1 fruit fly cellular context compared by ENCODE assay signal in the genomic region with DNA sequence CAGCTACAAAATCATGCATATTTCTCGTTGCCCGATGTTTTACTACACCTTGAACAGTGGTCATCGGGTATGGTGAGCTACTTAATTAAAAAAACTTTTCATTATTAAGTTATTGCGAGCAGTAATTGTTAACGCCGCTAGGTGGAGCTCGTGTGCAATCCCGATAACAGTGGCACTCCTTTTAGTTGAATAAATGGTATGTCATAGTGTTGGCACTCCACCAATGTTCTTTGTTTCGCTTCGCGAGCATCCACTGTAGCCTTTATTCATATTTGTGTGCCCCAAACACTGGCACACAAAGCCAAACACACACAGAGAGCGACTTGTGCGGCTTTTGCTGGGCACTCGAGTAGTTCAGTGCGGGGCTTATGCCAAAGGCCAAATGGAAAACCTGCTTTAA.
A peak's percentile ranks its signal among the peaks of the same experiment; 100 is the strongest.
TF ChIP-seq lines count a peak whose summit lies in the region.

No protein-coding gene starts in this region.

TF ChIP-seq in whole organism, embryonic, 481 proteins besides CTCF, POLR2A, EP300 and RAD21 (continued from another document and continues in another):
- peak; percentile 93 for TF ChIP-seq lilli (GFP tag; optimal IDR thresholded peaks at IDR 0.05; lab: Kevin White, UChicago)
- TF ChIP-seq CG11456 (GFP tag; IDR thresholded peaks at IDR 0.05; lab: Robert Waterston, UW) = peak; percentile 96
- TF ChIP-seq HLH4C (GFP tag; IDR thresholded peaks at IDR 0.05; lab: Robert Waterston, UW; ENCODE audit: partially characterized antibody) = no peak
- TF ChIP-seq CG3726 (GFP tag; IDR thresholded peaks at IDR 0.05; lab: Robert Waterston, UW) = peak; percentile 89
- TF ChIP-seq sim (GFP tag; IDR thresholded peaks at IDR 0.05; lab: Robert Waterston, UW) = peak; percentile 87
- peak; percentile 95 for TF ChIP-seq otp (GFP tag; IDR thresholded peaks at IDR 0.05; lab: Robert Waterston, UW)
- peak; percentile 85 for TF ChIP-seq C15 (GFP tag; IDR thresholded peaks at IDR 0.05; lab: Robert Waterston, UW)
- peak; percentile 74 for TF ChIP-seq Adf1 (GFP tag; IDR thresholded peaks at IDR 0.05; lab: Robert Waterston, UW)
- peak; percentile 89 for TF ChIP-seq caup (GFP tag; optimal IDR thresholded peaks at IDR 0.05; lab: Kevin White, UChicago; ENCODE audit: severe bottlenecking)
- no peak for TF ChIP-seq tll (GFP tag; optimal IDR thresholded peaks at IDR 0.05; lab: Kevin White, UChicago)
- peak; percentile 86; the same call in 2 of the 3 replicates for TF ChIP-seq gce (GFP tag; IDR thresholded peaks at IDR 0.05; lab: Robert Waterston, UW)
- peak; percentile 84 for TF ChIP-seq en (GFP tag; optimal IDR thresholded peaks at IDR 0.05; lab: Kevin White, UChicago)
- TF ChIP-seq CG17328 (GFP tag; IDR thresholded peaks at IDR 0.05; lab: Robert Waterston, UW) = peak; percentile 95
- no peak for TF ChIP-seq Hr39 (optimal IDR thresholded peaks at IDR 0.05; lab: Kevin White, UChicago)
- TF ChIP-seq CG13287 (GFP tag; IDR thresholded peaks at IDR 0.05; lab: Robert Waterston, UW; ENCODE audit: partially characterized antibody) = no peak
- peak; percentile 96 for TF ChIP-seq CG3847 (GFP tag; IDR thresholded peaks at IDR 0.05; lab: Robert Waterston, UW)
- peak; percentile 83 for TF ChIP-seq CG12155 (GFP tag; optimal IDR thresholded peaks at IDR 0.05; lab: Kevin White, UChicago)
- peak; percentile 92 for TF ChIP-seq sob (GFP tag; IDR thresholded peaks at IDR 0.05; lab: Robert Waterston, UW)
- peak; percentile 79 for TF ChIP-seq CG1529 (GFP tag; optimal IDR thresholded peaks at IDR 0.05; lab: Kevin White, UChicago)
- TF ChIP-seq chinmo (GFP tag; IDR thresholded peaks at IDR 0.05; lab: Robert Waterston, UW; ENCODE audit: partially characterized antibody) = no peak
- TF ChIP-seq CG1792 (GFP tag; optimal IDR thresholded peaks at IDR 0.05; lab: Kevin White, UChicago) = peak; percentile 81
- peak; percentile 81 for TF ChIP-seq pum (GFP tag; optimal IDR thresholded peaks at IDR 0.05; lab: Kevin White, UChicago)
- TF ChIP-seq bbx (GFP tag; IDR thresholded peaks at IDR 0.05; lab: Robert Waterston, UW; ENCODE audit: partially characterized antibody) = no peak
- TF ChIP-seq CG8478 (optimal IDR thresholded peaks at IDR 0.05; lab: Kevin White, UChicago) = no peak
- peak; percentile 82 for TF ChIP-seq Doc2 (GFP tag; IDR thresholded peaks at IDR 0.05; lab: Robert Waterston, UW)
- peak; percentile 70 for TF ChIP-seq Side (GFP tag; optimal IDR thresholded peaks at IDR 0.05; lab: Kevin White, UChicago)
- peak; percentile 89 for TF ChIP-seq HmgZ (tag; optimal IDR thresholded peaks at IDR 0.05; lab: Kevin White, UChicago)
- peak; percentile 91 for TF ChIP-seq PHDP (tag; optimal IDR thresholded peaks at IDR 0.05; lab: Kevin White, UChicago)
- TF ChIP-seq CG15696 (tag; optimal IDR thresholded peaks at IDR 0.05; lab: Kevin White, UChicago) = peak; percentile 54
- no peak for TF ChIP-seq pita (GFP tag; optimal IDR thresholded peaks at IDR 0.05; lab: Kevin White, UChicago)
- peak; percentile 56 for TF ChIP-seq cg (GFP tag; optimal IDR thresholded peaks at IDR 0.05; lab: Kevin White, UChicago)
- TF ChIP-seq Ptx1 (GFP tag; IDR thresholded peaks at IDR 0.05; lab: Robert Waterston, UW) = peak; percentile 93
- TF ChIP-seq org-1 (GFP tag; optimal IDR thresholded peaks at IDR 0.05; lab: Kevin White, UChicago) = peak; percentile 89
- TF ChIP-seq HmgD (GFP tag; optimal IDR thresholded peaks at IDR 0.05; lab: Kevin White, UChicago) = peak; percentile 73
- peak; percentile 87 for TF ChIP-seq pho (GFP tag; optimal IDR thresholded peaks at IDR 0.05; lab: Kevin White, UChicago)
- TF ChIP-seq CG13894 (tag; optimal IDR thresholded peaks at IDR 0.05; lab: Kevin White, UChicago) = peak; percentile 66
- peak; percentile 31; the same call in 1 of the 2 replicates for TF ChIP-seq dan (GFP tag; IDR thresholded peaks at IDR 0.05; lab: Robert Waterston, UW)
- TF ChIP-seq CG17385 (GFP tag; optimal IDR thresholded peaks at IDR 0.05; lab: Kevin White, UChicago) = peak; percentile 83
- TF ChIP-seq nmo (GFP tag; optimal IDR thresholded peaks at IDR 0.05; lab: Kevin White, UChicago) = peak; percentile 89
- peak; percentile 86 for TF ChIP-seq CG4820 (GFP tag; optimal IDR thresholded peaks at IDR 0.05; lab: Kevin White, UChicago)
- peak; percentile 90 for TF ChIP-seq CG8944 (GFP tag; optimal IDR thresholded peaks at IDR 0.05; lab: Kevin White, UChicago)
- TF ChIP-seq ato (GFP tag; IDR thresholded peaks at IDR 0.05; lab: Robert Waterston, UW; ENCODE audit: partially characterized antibody) = no peak
- TF ChIP-seq CG13123 (GFP tag; optimal IDR thresholded peaks at IDR 0.05; lab: Kevin White, UChicago) = peak; percentile 61
- peak; percentile 95 for TF ChIP-seq Atf6 (GFP tag; IDR thresholded peaks at IDR 0.05; lab: Robert Waterston, UW)
- peak in 1 of 2 experiments; percentile 17 for TF ChIP-seq insv (GFP tag; optimal IDR thresholded peaks at IDR 0.05; lab: Kevin White, UChicago)
- TF ChIP-seq tup (GFP tag; optimal IDR thresholded peaks at IDR 0.05; lab: Kevin White, UChicago) = peak; percentile 74
- peak; percentile 81 for TF ChIP-seq sd (tag; optimal IDR thresholded peaks at IDR 0.05; lab: Kevin White, UChicago)
- peak; percentile 67 for TF ChIP-seq CG30431 (GFP tag; optimal IDR thresholded peaks at IDR 0.05; lab: Kevin White, UChicago)
- TF ChIP-seq MTF-1 (GFP tag; optimal IDR thresholded peaks at IDR 0.05; lab: Kevin White, UChicago; ENCODE audit: borderline replicate concordance) = peak; percentile 66
- no peak for TF ChIP-seq CG42726 (GFP tag; IDR thresholded peaks at IDR 0.05; lab: Robert Waterston, UW; ENCODE audit: partially characterized antibody)
- TF ChIP-seq CG2120 (GFP tag; optimal IDR thresholded peaks at IDR 0.05; lab: Kevin White, UChicago) = peak; percentile 93
- peak; percentile 80 for TF ChIP-seq CG6254 (GFP tag; optimal IDR thresholded peaks at IDR 0.05; lab: Kevin White, UChicago)
- TF ChIP-seq Kr (GFP tag; optimal IDR thresholded peaks at IDR 0.05; lab: Kevin White, UChicago) = no peak
- TF ChIP-seq ftz-f1 (GFP tag; optimal IDR thresholded peaks at IDR 0.05; lab: Kevin White, UChicago) = peak; percentile 71
- TF ChIP-seq eve (GFP tag; optimal IDR thresholded peaks at IDR 0.05; lab: Kevin White, UChicago) = peak in 1 of 2 experiments; percentile 95
- peak; percentile 26 for TF ChIP-seq B-H2 (GFP tag; optimal IDR thresholded peaks at IDR 0.05; lab: Kevin White, UChicago)
- TF ChIP-seq jing (GFP tag; optimal IDR thresholded peaks at IDR 0.05; lab: Kevin White, UChicago) = peak; percentile 65
- TF ChIP-seq Fer3 (tag; optimal IDR thresholded peaks at IDR 0.05; lab: Kevin White, UChicago) = peak; percentile 89
- TF ChIP-seq so (GFP tag; IDR thresholded peaks at IDR 0.05; lab: Robert Waterston, UW) = peak; percentile 97
- peak; percentile 7 for TF ChIP-seq YL-1 (GFP tag; optimal IDR thresholded peaks at IDR 0.05; lab: Kevin White, UChicago)
- peak; percentile 87 for TF ChIP-seq CG10209 (GFP tag; optimal IDR thresholded peaks at IDR 0.05; lab: Kevin White, UChicago)
- peak; percentile 80 for TF ChIP-seq fd64A (GFP tag; optimal IDR thresholded peaks at IDR 0.05; lab: Kevin White, UChicago)
- TF ChIP-seq CG5953 (GFP tag; IDR thresholded peaks at IDR 0.05; lab: Robert Waterston, UW) = peak; percentile 95
- peak; percentile 89 for TF ChIP-seq gro (GFP tag; optimal IDR thresholded peaks at IDR 0.05; lab: Kevin White, UChicago)
- TF ChIP-seq sens (GFP tag; lab: Kevin White, UChicago) = peak; percentile 95
- peak; percentile 82 for TF ChIP-seq CG17361 (GFP tag; IDR thresholded peaks at IDR 0.05; lab: Robert Waterston, UW)
- peak; percentile 87 for TF ChIP-seq fd3F (GFP tag; optimal IDR thresholded peaks at IDR 0.05; lab: Kevin White, UChicago)
- TF ChIP-seq grn (GFP tag; optimal IDR thresholded peaks at IDR 0.05; lab: Kevin White, UChicago) = peak; percentile 27
- TF ChIP-seq CG6791 (GFP tag; IDR thresholded peaks at IDR 0.05; lab: Robert Waterston, UW; ENCODE audit: partially characterized antibody) = no peak
- peak; percentile 84 for TF ChIP-seq CG11560 (tag; IDR thresholded peaks at IDR 0.05; lab: Robert Waterston, UW)
- peak; percentile 76 for TF ChIP-seq CG12104 (GFP tag; optimal IDR thresholded peaks at IDR 0.05; lab: Kevin White, UChicago)
- peak; percentile 85 for TF ChIP-seq Meics (GFP tag; optimal IDR thresholded peaks at IDR 0.05; lab: Kevin White, UChicago)
- TF ChIP-seq Asciz (GFP tag; optimal IDR thresholded peaks at IDR 0.05; lab: Kevin White, UChicago) = peak; percentile 68
- TF ChIP-seq usp (GFP tag; optimal IDR thresholded peaks at IDR 0.05; lab: Kevin White, UChicago) = no peak
- TF ChIP-seq CG3065 (GFP tag; optimal IDR thresholded peaks at IDR 0.05; lab: Kevin White, UChicago) = peak; percentile 5
- peak; percentile 84 for TF ChIP-seq Chrac-16 (GFP tag; optimal IDR thresholded peaks at IDR 0.05; lab: Kevin White, UChicago)
- TF ChIP-seq Fer2 (tag; optimal IDR thresholded peaks at IDR 0.05; lab: Kevin White, UChicago) = peak; percentile 80
- peak; percentile 72 for TF ChIP-seq CG10267 (tag; optimal IDR thresholded peaks at IDR 0.05; lab: Kevin White, UChicago)
- peak; percentile 88 for TF ChIP-seq tin (GFP tag; optimal IDR thresholded peaks at IDR 0.05; lab: Kevin White, UChicago)
- no peak; the same call in 1 of the 2 replicates for TF ChIP-seq tna (GFP tag; IDR thresholded peaks at IDR 0.05; lab: Robert Waterston, UW; ENCODE audit: partially characterized antibody)
- no peak for TF ChIP-seq hth (optimal IDR thresholded peaks at IDR 0.05; lab: Kevin White, UChicago)
- peak; percentile 41 for TF ChIP-seq CG8281 (tag; optimal IDR thresholded peaks at IDR 0.05; lab: Kevin White, UChicago)
- TF ChIP-seq CG11085 (GFP tag; IDR thresholded peaks at IDR 0.05; lab: Robert Waterston, UW) = peak; percentile 78
- no peak for TF ChIP-seq CG7745 (tag; optimal IDR thresholded peaks at IDR 0.05; lab: Kevin White, UChicago)
- TF ChIP-seq Antp (GFP tag; optimal IDR thresholded peaks at IDR 0.05; lab: Kevin White, UChicago) = peak; percentile 91
- peak; percentile 90 for TF ChIP-seq CG13424 (tag; optimal IDR thresholded peaks at IDR 0.05; lab: Kevin White, UChicago)
- TF ChIP-seq CG1647 (GFP tag; optimal IDR thresholded peaks at IDR 0.05; lab: Kevin White, UChicago) = peak; percentile 85
- TF ChIP-seq CG2129 (GFP tag; IDR thresholded peaks at IDR 0.05; lab: Robert Waterston, UW; ENCODE audit: partially characterized antibody) = no peak
- TF ChIP-seq CG10274 (GFP tag; optimal IDR thresholded peaks at IDR 0.05; lab: Kevin White, UChicago) = peak; percentile 71
- peak in 1 of 2 experiments; percentile 82 for TF ChIP-seq Eip74EF (GFP tag; optimal IDR thresholded peaks at IDR 0.05; lab: Kevin White, UChicago)
- TF ChIP-seq fd96Cb (tag; optimal IDR thresholded peaks at IDR 0.05; lab: Kevin White, UChicago) = peak; percentile 88
- peak; percentile 85 for TF ChIP-seq CG12391 (tag; optimal IDR thresholded peaks at IDR 0.05; lab: Kevin White, UChicago)
- peak; percentile 4 for TF ChIP-seq gfzf (GFP tag; optimal IDR thresholded peaks at IDR 0.05; lab: Kevin White, UChicago)
- TF ChIP-seq Ravus (GFP tag; IDR thresholded peaks at IDR 0.05; lab: Robert Waterston, UW) = peak; percentile 79
- peak; percentile 81 for TF ChIP-seq cato (GFP tag; optimal IDR thresholded peaks at IDR 0.05; lab: Kevin White, UChicago; ENCODE audit: borderline replicate concordance)
- peak; percentile 76 for TF ChIP-seq CG15514 (GFP tag; optimal IDR thresholded peaks at IDR 0.05; lab: Kevin White, UChicago)
- TF ChIP-seq dpn (GFP tag; optimal IDR thresholded peaks at IDR 0.05; lab: Kevin White, UChicago) = peak; percentile 51 to 93
- TF ChIP-seq danr (GFP tag; IDR thresholded peaks at IDR 0.05; lab: Robert Waterston, UW) = peak; percentile 69
- no peak for TF ChIP-seq fru (optimal IDR thresholded peaks at IDR 0.05; lab: Kevin White, UChicago)
- TF ChIP-seq CG6272 (GFP tag; IDR thresholded peaks at IDR 0.05; lab: Robert Waterston, UW) = peak; percentile 86
- no peak for TF ChIP-seq lov (optimal IDR thresholded peaks at IDR 0.05; lab: Kevin White, UChicago)
- peak; percentile 77; the same call in 2 of the 3 replicates for TF ChIP-seq lov (GFP tag; IDR thresholded peaks at IDR 0.05; lab: Robert Waterston, UW)
- TF ChIP-seq CG17829 (tag; optimal IDR thresholded peaks at IDR 0.05; lab: Kevin White, UChicago) = peak; percentile 63
- TF ChIP-seq CG7271 (tag; optimal IDR thresholded peaks at IDR 0.05; lab: Kevin White, UChicago) = peak; percentile 53
- peak; percentile 73 for TF ChIP-seq gcm2 (GFP tag; optimal IDR thresholded peaks at IDR 0.05; lab: Kevin White, UChicago)
- peak; percentile 32 for TF ChIP-seq Hey (tag; optimal IDR thresholded peaks at IDR 0.05; lab: Kevin White, UChicago)
- TF ChIP-seq shn (GFP tag; optimal IDR thresholded peaks at IDR 0.05; lab: Kevin White, UChicago) = peak; percentile 78
- TF ChIP-seq pros (GFP tag; optimal IDR thresholded peaks at IDR 0.05; lab: Kevin White, UChicago) = no peak
- TF ChIP-seq CG32772 (GFP tag; IDR thresholded peaks at IDR 0.05; lab: Robert Waterston, UW) = peak; percentile 85
- TF ChIP-seq stwl (tag; optimal IDR thresholded peaks at IDR 0.05; lab: Kevin White, UChicago) = peak; percentile 15
- TF ChIP-seq lbe (GFP tag; optimal IDR thresholded peaks at IDR 0.05; lab: Kevin White, UChicago) = peak; percentile 82
- peak; percentile 95 for TF ChIP-seq Awh (GFP tag; IDR thresholded peaks at IDR 0.05; lab: Robert Waterston, UW)
- peak; percentile 56 for TF ChIP-seq Sry-δ (GFP tag; optimal IDR thresholded peaks at IDR 0.05; lab: Kevin White, UChicago)
- TF ChIP-seq chif (GFP tag; optimal IDR thresholded peaks at IDR 0.05; lab: Kevin White, UChicago) = peak; percentile 88 to 92
- TF ChIP-seq CG7372 (GFP tag; IDR thresholded peaks at IDR 0.05; lab: Robert Waterston, UW) = peak; percentile 94
- peak; percentile 84 for TF ChIP-seq aop (GFP tag; IDR thresholded peaks at IDR 0.05; lab: Robert Waterston, UW)
- TF ChIP-seq exex (tag; optimal IDR thresholded peaks at IDR 0.05; lab: Kevin White, UChicago) = no peak
- peak; percentile 46 for TF ChIP-seq CG3995 (GFP tag; optimal IDR thresholded peaks at IDR 0.05; lab: Kevin White, UChicago)
- peak; percentile 83 for TF ChIP-seq CG10979 (tag; optimal IDR thresholded peaks at IDR 0.05; lab: Kevin White, UChicago)
- no peak for TF ChIP-seq zen2 (GFP tag; IDR thresholded peaks at IDR 0.05; lab: Robert Waterston, UW; ENCODE audit: partially characterized antibody)
- peak; percentile 82 for TF ChIP-seq Atf-2 (GFP tag; optimal IDR thresholded peaks at IDR 0.05; lab: Kevin White, UChicago)
- TF ChIP-seq CG8388 (GFP tag; optimal IDR thresholded peaks at IDR 0.05; lab: Kevin White, UChicago) = peak; percentile 83
- peak; percentile 85 for TF ChIP-seq CG10959 (GFP tag; IDR thresholded peaks at IDR 0.05; lab: Robert Waterston, UW)
- no peak for TF ChIP-seq mld (GFP tag; IDR thresholded peaks at IDR 0.05; lab: Robert Waterston, UW; ENCODE audit: partially characterized antibody)
- TF ChIP-seq Scr (GFP tag; IDR thresholded peaks at IDR 0.05; lab: Robert Waterston, UW; ENCODE audit: partially characterized antibody) = no peak
